Fruit fly (Drosophila melanogaster) whole organism, embryonic: ENCODE data around the gene Ykt6.

Source experiments
- CG10543 ChIP-seq: fragments of 200-800 bp; sonication (Bioruptor generic); optimal IDR thresholded peaks from 3 replicates; lab custom pipeline; 2017; ENCODE audit warnings: missing biosample characterization, mild to moderate bottlenecking, missing genetic modification characterization, moderate library complexity
- CG10979 ChIP-seq: fragments of 200-800 bp; sonication (Bioruptor generic); optimal IDR thresholded peaks from 2 replicates; lab custom pipeline; 2018; ENCODE audit warnings: missing biosample characterization, mild to moderate bottlenecking, missing genetic modification characterization, moderate library complexity
- CG11085 ChIP-seq: fragments of 200-800 bp; sonication (Bioruptor generic); IDR thresholded peaks from 2 replicates; pipeline ENCODE4 v1.3.6; 2022; ENCODE audit warnings: missing biosample characterization, missing genetic modification characterization
- CG12155 ChIP-seq: fragments of 200-800 bp; sonication (Bioruptor generic); optimal IDR thresholded peaks from 3 replicates; lab custom pipeline; 2016; ENCODE audit warnings: missing biosample characterization, missing genetic modification characterization
- CG13775 ChIP-seq: fragments of 200-800 bp; sonication (Bioruptor generic); optimal IDR thresholded peaks from 3 replicates; lab custom pipeline; 2017; ENCODE audit warnings: missing biosample characterization, mild to moderate bottlenecking, missing genetic modification characterization
- CG14710 ChIP-seq: fragments of 200-800 bp; sonication (Bioruptor generic); optimal IDR thresholded peaks from 3 replicates; lab custom pipeline; 2019; ENCODE audit warnings: missing biosample characterization, mild to moderate bottlenecking, missing genetic modification characterization, moderate library complexity
- CG15696 ChIP-seq: fragments of 200-800 bp; sonication (Bioruptor generic); optimal IDR thresholded peaks from 2 replicates; lab custom pipeline; 2019; ENCODE audit warnings: missing biosample characterization, mild to moderate bottlenecking, missing genetic modification characterization, moderate library complexity
- CG16779 ChIP-seq: fragments of 200-800 bp; sonication (Bioruptor generic); IDR thresholded peaks from 2 replicates; pipeline ENCODE4 v1.3.6; 2022; ENCODE audit warnings: missing biosample characterization, missing genetic modification characterization
- CG16815 ChIP-seq: fragments of 200-800 bp; sonication (Bioruptor generic); optimal IDR thresholded peaks from 3 replicates; lab custom pipeline; 2017; ENCODE audit warnings: missing biosample characterization, mild to moderate bottlenecking, missing genetic modification characterization
- CG17568 ChIP-seq: fragments of 200-800 bp; sonication (Bioruptor generic); optimal IDR thresholded peaks from 2 replicates; lab custom pipeline; 2018; ENCODE audit warnings: missing biosample characterization, mild to moderate bottlenecking, missing genetic modification characterization, moderate library complexity
- CG17829 ChIP-seq: fragments of 200-800 bp; optimal IDR thresholded peaks from 2 replicates; lab custom pipeline; 2019; ENCODE audit warnings: missing biosample characterization, mild to moderate bottlenecking, missing genetic modification characterization, moderate library complexity
- CG30403 ChIP-seq: fragments of 200-800 bp; sonication (Bioruptor generic); optimal IDR thresholded peaks from 3 replicates; lab custom pipeline; 2016; ENCODE audit warnings: missing biosample characterization, missing genetic modification characterization
- CG34224 ChIP-seq: fragments of 200-800 bp; sonication (Bioruptor generic); IDR thresholded peaks from 3 replicates; pipeline ENCODE4 v1.3.6; 2022; ENCODE audit warnings: missing biosample characterization, missing genetic modification characterization; ENCODE audit not compliant: partially characterized antibody
- CG4328 ChIP-seq: fragments of 200-800 bp; sonication (Bioruptor generic); optimal IDR thresholded peaks from 3 replicates; lab custom pipeline; 2017; ENCODE audit warnings: missing biosample characterization, missing genetic modification reagents, missing genetic modification characterization
- CG4854 ChIP-seq: fragments of 200-800 bp; sonication (Bioruptor generic); optimal IDR thresholded peaks from 2 replicates; lab custom pipeline; 2016; ENCODE audit warnings: missing biosample characterization, missing genetic modification characterization, inconsistent platforms
- CG6765 ChIP-seq: fragments of 200-800 bp; sonication (Bioruptor generic); optimal IDR thresholded peaks from 3 replicates; lab custom pipeline; 2017; ENCODE audit warnings: missing biosample characterization, mild to moderate bottlenecking, missing genetic modification characterization
- CG8290 ChIP-seq, 3 experiments: fragments of 200-800 bp; sonication (Bioruptor generic); optimal IDR thresholded peaks; 2 replicates each; lab custom pipeline; 2016 to 2019; ENCODE audit warnings: missing biosample characterization in 3 of 3, missing genetic modification characterization in 3 of 3, mild to moderate bottlenecking in 2 of 3, moderate library complexity in 1 of 3
- CG8359 ChIP-seq: fragments of 200-800 bp; sonication (Bioruptor generic); optimal IDR thresholded peaks from 2 replicates; lab custom pipeline; 2017; ENCODE audit warnings: missing biosample characterization, mild to moderate bottlenecking, missing genetic modification characterization, borderline replicate concordance
- CHES-1-like ChIP-seq: fragments of 200-800 bp; sonication (Bioruptor generic); optimal IDR thresholded peaks from 2 replicates; lab custom pipeline; 2016; ENCODE audit warnings: missing biosample characterization, missing genetic modification characterization
- D ChIP-seq, 2 experiments: fragments of 200-800 bp in 1 of 2; fragments of >200 bp in 1 of 2; sonication (Bioruptor generic) in 1 of 2; optimal IDR thresholded peaks; 2 replicates in 1 of 2; 3 replicates in 1 of 2; lab custom pipeline; 2017; ENCODE audit warnings: mild to moderate bottlenecking in 1 of 2, missing biosample characterization in 1 of 2, missing genetic modification characterization in 1 of 2, missing genetic modification reagents in 1 of 2
- D19A ChIP-seq: fragments of 200-800 bp; optimal IDR thresholded peaks from 3 replicates; lab custom pipeline; 2019; ENCODE audit warnings: missing biosample characterization, mild to moderate bottlenecking, missing genetic modification characterization, moderate library complexity
- Dll ChIP-seq: fragments of 200-800 bp; sonication (Bioruptor generic); IDR thresholded peaks from 4 replicates; pipeline ENCODE4 v1.3.6; 2022; ENCODE audit warnings: missing biosample characterization, missing genetic modification characterization; ENCODE audit not compliant: partially characterized antibody
- Fer3 ChIP-seq: fragments of 200-800 bp; sonication (Bioruptor generic); optimal IDR thresholded peaks from 2 replicates; lab custom pipeline; 2018; ENCODE audit warnings: missing biosample characterization, mild to moderate bottlenecking, missing genetic modification characterization, moderate library complexity
- HLH54F ChIP-seq: fragments of 200-800 bp; sonication (Bioruptor generic); optimal IDR thresholded peaks from 3 replicates; lab custom pipeline; 2016; ENCODE audit warnings: missing biosample characterization, missing genetic modification characterization
- Med ChIP-seq: fragments of 200-800 bp; sonication (Bioruptor generic); peaks from one replicate; lab custom pipeline; 2016; ENCODE audit warnings: missing biosample characterization, missing genetic modification characterization, mild to moderate bottlenecking, inconsistent platforms, moderate library complexity
- NC2β ChIP-seq: fragments of 200-800 bp; sonication (Bioruptor generic); optimal IDR thresholded peaks from 2 replicates; lab custom pipeline; 2016; ENCODE audit warnings: missing biosample characterization, missing genetic modification characterization
- Opbp ChIP-seq: fragments of 200-800 bp; sonication (Bioruptor generic); IDR thresholded peaks from 3 replicates; pipeline ENCODE4 v1.3.6; 2022; ENCODE audit warnings: missing biosample characterization, missing genetic modification characterization; ENCODE audit not compliant: partially characterized antibody
- Side ChIP-seq: fragments of 200-800 bp; sonication (Bioruptor generic); optimal IDR thresholded peaks from 2 replicates; lab custom pipeline; 2016; ENCODE audit warnings: missing biosample characterization, missing genetic modification characterization
- TFAM ChIP-seq: fragments of 200-800 bp; sonication (Bioruptor generic); optimal IDR thresholded peaks from 2 replicates; lab custom pipeline; 2017; ENCODE audit warnings: missing biosample characterization, missing genetic modification characterization, inconsistent platforms
- ara ChIP-seq: fragments of 200-800 bp; sonication (Bioruptor generic); IDR thresholded peaks from 2 replicates; pipeline ENCODE4 v1.3.6; 2022; ENCODE audit warnings: missing biosample characterization, missing genetic modification characterization
- ato ChIP-seq: fragments of 200-800 bp; sonication (Bioruptor generic); IDR thresholded peaks from 2 replicates; pipeline ENCODE4 v1.3.6; 2022; ENCODE audit warnings: missing biosample characterization, missing genetic modification characterization; ENCODE audit not compliant: partially characterized antibody
- corto ChIP-seq: fragments of 200-800 bp; sonication (Bioruptor generic); optimal IDR thresholded peaks from 2 replicates; lab custom pipeline; 2016; ENCODE audit warnings: missing biosample characterization, mild to moderate bottlenecking, missing genetic modification characterization, moderate library complexity
- dati ChIP-seq: fragments of 200-800 bp; sonication (Bioruptor generic); IDR thresholded peaks from 2 replicates; pipeline ENCODE4 v1.3.6; 2022; ENCODE audit warnings: missing biosample characterization, missing genetic modification characterization
- insv ChIP-seq, 2 experiments: fragments of 200-800 bp; sonication (Bioruptor generic); optimal IDR thresholded peaks; 3 replicates each; lab custom pipeline; 2016 to 2018; ENCODE audit warnings: missing biosample characterization in 2 of 2, missing genetic modification characterization in 2 of 2
- mirr ChIP-seq: fragments of 200-800 bp; sonication (Bioruptor generic); optimal IDR thresholded peaks from 3 replicates; lab custom pipeline; 2018; ENCODE audit warnings: missing biosample characterization, mild to moderate bottlenecking, missing genetic modification characterization
- pan ChIP-seq, 4 experiments: fragments of >200 bp in 3 of 4; fragments of 200-800 bp in 1 of 4; sonication (Bioruptor generic) in 1 of 4; optimal IDR thresholded peaks in 3 of 4; IDR thresholded peaks in 1 of 4; 2 replicates each; pipeline versions ENCODE4 v1.3.6 to Lab custom; 2017 to 2022; ENCODE audit warnings: missing biosample characterization in 2 of 4, missing genetic modification characterization in 2 of 4, mixed read lengths in 1 of 4
- phol ChIP-seq: fragments of 200-800 bp; sonication (Bioruptor generic); optimal IDR thresholded peaks from 3 replicates; lab custom pipeline; 2018; ENCODE audit warnings: missing biosample characterization, mild to moderate bottlenecking, missing genetic modification characterization, moderate library complexity
- prd ChIP-seq, 3 experiments: fragments of >200 bp in 2 of 3; fragments of 200-800 bp in 1 of 3; sonication (Bioruptor generic) in 1 of 3; optimal IDR thresholded peaks in 2 of 3; IDR thresholded peaks in 1 of 3; 2 replicates in 2 of 3; 3 replicates in 1 of 3; pipeline versions ENCODE4 v1.3.6 to Lab custom; 2017 to 2022; ENCODE audit warnings: missing biosample characterization in 1 of 3, missing genetic modification characterization in 1 of 3
- pros ChIP-seq: fragments of 200-800 bp; sonication (Bioruptor generic); optimal IDR thresholded peaks from 3 replicates; lab custom pipeline; 2019; ENCODE audit warnings: missing biosample characterization, mild to moderate bottlenecking, missing genetic modification characterization, moderate library complexity
- repo ChIP-seq: fragments of 200-800 bp; sonication (Bioruptor generic); optimal IDR thresholded peaks from 2 replicates; lab custom pipeline; 2016; ENCODE audit warnings: missing biosample characterization, missing genetic modification characterization
- row ChIP-seq: fragments of 200-800 bp; sonication (Bioruptor generic); IDR thresholded peaks from 3 replicates; pipeline ENCODE4 v1.3.6; 2022; ENCODE audit warnings: missing biosample characterization, missing genetic modification characterization
- schlank ChIP-seq: fragments of 200-800 bp; sonication (Bioruptor generic); optimal IDR thresholded peaks from 2 replicates; lab custom pipeline; 2018; ENCODE audit warnings: missing biosample characterization, mild to moderate bottlenecking, missing genetic modification characterization
- tin ChIP-seq: fragments of 200-800 bp; sonication (Bioruptor generic); optimal IDR thresholded peaks from 3 replicates; lab custom pipeline; 2016; ENCODE audit warnings: missing biosample characterization, missing genetic modification characterization
- tio ChIP-seq: fragments of 200-800 bp; sonication (Bioruptor generic); optimal IDR thresholded peaks from 2 replicates; lab custom pipeline; 2017; ENCODE audit warnings: missing biosample characterization, missing genetic modification characterization, inconsistent platforms
- unc-4 ChIP-seq: fragments of 200-800 bp; sonication (Bioruptor generic); IDR thresholded peaks from 2 replicates; pipeline ENCODE4 v1.3.6; 2022; ENCODE audit warnings: missing biosample characterization, missing genetic modification characterization; ENCODE audit not compliant: partially characterized antibody

Gene Ykt6

DNA sequence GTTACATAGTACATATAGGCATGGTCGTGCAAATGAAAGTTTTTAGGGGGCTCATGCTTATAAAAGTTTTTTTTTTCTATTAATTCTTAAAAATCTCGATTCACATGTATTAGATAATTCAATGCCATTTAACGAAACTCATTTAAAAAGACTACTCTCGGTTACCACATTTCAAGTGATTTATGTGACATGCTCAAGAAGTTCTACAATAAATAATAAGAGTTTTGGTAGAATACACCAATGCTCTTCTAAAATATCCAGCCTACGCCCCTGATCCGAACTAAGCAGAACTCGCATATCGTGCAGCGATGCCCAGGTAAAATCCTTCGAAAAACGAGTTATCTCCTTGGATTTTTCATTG is 27.7 kb upstream of the Ykt6 start (continued):
- TF ChIP-seq TFAM: no peak
- peak; percentile 48 for TF ChIP-seq CG10979 (tag; lab: Kevin White, UChicago)
- TF ChIP-seq ara: no peak
- TF ChIP-seq dati (GFP tag; lab: Robert Waterston, UW): no peak
- TF ChIP-seq CG17829 (tag; lab: Kevin White, UChicago): peak; percentile 4
- no peak for TF ChIP-seq ato (GFP tag; lab: Robert Waterston, UW)
- peak; percentile 18 for TF ChIP-seq CG30403 (GFP tag; lab: Kevin White, UChicago)
- peak; percentile 23 for TF ChIP-seq phol (tag; lab: Kevin White, UChicago)
- TF ChIP-seq D19A: peak; percentile 56
- TF ChIP-seq CG14710: peak; percentile 17
- TF ChIP-seq insv (GFP tag; optimal IDR thresholded peaks at IDR 0.05; lab: Kevin White, UChicago): peak in 1 of 2 experiments; percentile 26
- no peak for TF ChIP-seq CG4328 (GFP tag; lab: Kevin White, UChicago)
- TF ChIP-seq CG15696 (tag; lab: Kevin White, UChicago): peak; percentile 77
- 0 out of 3 replicates have a peak, but pooled peaks have one; percentile 16 for TF ChIP-seq row (GFP tag; lab: Robert Waterston, UW)
- TF ChIP-seq repo (GFP tag; lab: Kevin White, UChicago): no peak
- TF ChIP-seq CG16815: peak; percentile 17
- no peak for TF ChIP-seq CG8359
- TF ChIP-seq tio (GFP tag; lab: Kevin White, UChicago): peak; percentile 6
- TF ChIP-seq D (optimal IDR thresholded peaks at IDR 0.05; lab: Kevin White, UChicago): no peak
- TF ChIP-seq D (GFP tag; optimal IDR thresholded peaks at IDR 0.05; lab: Kevin White, UChicago): peak; percentile 13
- peak; percentile 5 for TF ChIP-seq CG13775 (GFP tag; lab: Kevin White, UChicago)
- TF ChIP-seq Med (GFP tag; lab: Kevin White, UChicago): peak; percentile 37
- TF ChIP-seq CG17568 (GFP tag; lab: Kevin White, UChicago): no peak
- TF ChIP-seq prd (optimal IDR thresholded peaks at IDR 0.05; lab: Kevin White, UChicago): no peak
- TF ChIP-seq prd (GFP tag; IDR thresholded peaks at IDR 0.05; lab: Robert Waterston, UW): peak; percentile 64; the same call in 2 of the 3 replicates
- TF ChIP-seq, all 482 proteins: peak for 47

DNA sequence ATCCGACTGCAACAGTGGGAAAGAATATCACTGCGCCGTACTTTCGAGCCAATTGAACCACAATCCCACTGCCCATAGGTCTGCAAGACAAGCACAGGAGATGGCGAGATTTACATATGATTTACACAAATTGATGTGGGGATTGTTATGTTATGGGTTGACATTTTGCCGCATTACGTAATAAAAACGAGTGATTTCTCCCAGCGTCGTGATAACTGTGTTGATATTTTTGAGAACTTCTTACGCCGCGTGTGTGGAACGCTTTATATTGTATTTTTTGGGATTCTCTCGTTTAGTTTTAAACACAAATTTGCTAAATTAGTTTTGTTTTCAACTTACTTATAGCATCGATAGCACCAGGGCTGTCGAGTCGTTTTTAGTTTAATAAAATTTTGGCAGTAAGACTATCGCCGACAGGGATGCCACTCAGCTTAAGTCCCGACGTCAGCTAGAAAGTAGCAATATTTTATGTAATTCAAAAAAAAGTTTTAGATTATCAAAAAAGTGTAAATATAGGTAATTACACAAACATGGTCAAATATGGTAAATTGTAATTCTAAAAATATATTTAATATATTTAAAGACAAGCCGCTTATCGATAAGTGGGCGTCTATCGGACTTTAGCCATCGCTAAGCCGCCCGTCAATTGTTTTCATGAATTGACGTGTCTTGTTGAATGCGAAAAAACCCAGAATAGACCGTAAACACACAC is 26.6 kb upstream of the Ykt6 start, which contains the start of the genes CG45089, ND-MNLL and p115:
CG45089 (minus strand) TSS at position 388 of the 712 bp plus-strand sequence.
ND-MNLL (minus strand) TSS at position 388 of the 712 bp plus-strand sequence.
p115 (plus strand) TSS at position 621 of the 712 bp plus-strand sequence.
- TF ChIP-seq CG16779 (no peak), ara (no peak), CG11085 (GFP tag; lab: Robert Waterston, UW) (0 out of 2 replicates have a peak, but pooled peaks have one; percentile 11), schlank (tag; lab: Kevin White, UChicago) (no peak), unc-4 (GFP tag; lab: Robert Waterston, UW) (peak; percentile 65; the same call in 1 of the 2 replicates), Dll (GFP tag; lab: Robert Waterston, UW) (peak; percentile 83), pros (no peak), CG6765 (GFP tag; lab: Kevin White, UChicago) (peak; percentile 30), CG10543 (peak; percentile 50), dati (GFP tag; lab: Robert Waterston, UW) (no peak), NC2β (GFP tag; lab: Kevin White, UChicago) (peak; percentile 12), CG12155 (GFP tag; lab: Kevin White, UChicago) (peak; percentile 66), pan (optimal IDR thresholded peaks at IDR 0.05; lab: Kevin White, UChicago) (no peak), pan (GFP tag; optimal IDR thresholded peaks at IDR 0.05 in 1 of 2, IDR thresholded peaks at IDR 0.05 in 1 of 2) (peak in 1 of 2 experiments; percentile 20), tin (GFP tag; lab: Kevin White, UChicago) (peak; percentile 57), CHES-1-like (GFP tag; lab: Kevin White, UChicago) (no peak), Side (GFP tag; lab: Kevin White, UChicago) (no peak), row (GFP tag; lab: Robert Waterston, UW) (peak; percentile 86), CG4328 (GFP tag; lab: Kevin White, UChicago) (peak; percentile 63), Opbp (GFP tag; lab: Robert Waterston, UW) (no peak; the same call in 2 of the 3 replicates), Fer3 (tag; lab: Kevin White, UChicago) (peak; percentile 47), CG34224 (GFP tag; lab: Robert Waterston, UW) (no peak), CG8290 (GFP tag; optimal IDR thresholded peaks at IDR 0.05; lab: Kevin White, UChicago) (peak; percentile 70), CG8290 (tag; optimal IDR thresholded peaks at IDR 0.05; lab: Kevin White, UChicago) (no peak), CG4854 (GFP tag; lab: Kevin White, UChicago) (no peak), corto (GFP tag; lab: Kevin White, UChicago) (peak; percentile 43), mirr (GFP tag; lab: Kevin White, UChicago) (no peak), HLH54F (peak; percentile 18)
